Worm (Caenorhabditis elegans): ENCODE measurements around the gene mtm-5.

DNA sequence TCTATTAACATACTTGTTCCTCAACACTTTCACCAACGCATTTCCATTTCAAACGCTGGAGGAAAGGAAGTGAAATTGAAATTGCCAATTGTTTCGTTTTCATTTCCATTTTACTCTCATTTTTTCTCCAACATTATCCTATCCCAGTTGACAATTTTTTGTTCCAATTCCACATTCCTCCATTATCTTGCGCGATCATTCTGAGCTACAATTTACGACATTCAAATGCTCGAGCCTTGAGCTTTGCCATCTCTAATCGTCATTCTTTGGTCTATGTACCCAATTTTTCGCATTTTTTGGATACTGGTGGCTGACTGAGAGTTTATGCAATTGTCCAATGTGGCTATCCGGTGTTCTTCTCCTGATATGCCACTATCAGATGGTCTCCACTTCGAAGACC lies 6.4 kb upstream of the mtm-5 start, which contains the start of gene Y34B4A.10:
- TF ChIP-seq blmp-1 (tag; optimal IDR thresholded peaks at IDR 0.05) (no peak), pha-4 (tag; optimal IDR thresholded peaks at IDR 0.05) (no peak), nhr-28 (tag; optimal IDR thresholded peaks at IDR 0.05) (no peak), lin-13 (tag; optimal IDR thresholded peaks at IDR 0.05) (no peak), nhr-237 (tag; optimal IDR thresholded peaks at IDR 0.05) (no peak), unc-62 (GFP tag; optimal IDR thresholded peaks at IDR 0.05) (no peak), bed-3 (GFP tag; optimal IDR thresholded peaks at IDR 0.05) (no peak), ceh-43 (GFP tag; optimal IDR thresholded peaks at IDR 0.05) (no peak), snpc-4 (tag; optimal IDR thresholded peaks at IDR 0.05) (no peak), ces-1 (GFP tag; optimal IDR thresholded peaks at IDR 0.05) (no peak), lin-32 (GFP tag; optimal IDR thresholded peaks at IDR 0.05) (no peak), lsy-2 (tag; optimal IDR thresholded peaks at IDR 0.05) (no peak), mep-1 (tag; optimal IDR thresholded peaks at IDR 0.05) (no peak)

Data from whole organism, mixed stage, embryonic.